Fruit fly (Drosophila melanogaster) whole organism, embryonic: ENCODE results near the gene mof.

ENCODE experiments used
- Adf1 ChIP-seq: fragments of 200-800 bp; sonication (Bioruptor generic); IDR thresholded peaks from 2 replicates; pipeline ENCODE4 v1.3.6; 2022; ENCODE audit warnings: missing biosample characterization, missing genetic modification characterization
- Bteb2 ChIP-seq: fragments of 200-800 bp; sonication (Bioruptor generic); optimal IDR thresholded peaks from 2 replicates; lab custom pipeline; 2016; ENCODE audit warnings: missing biosample characterization, missing genetic modification characterization
- CG10147 ChIP-seq: fragments of 200-800 bp; sonication (Bioruptor generic); optimal IDR thresholded peaks from 2 replicates; lab custom pipeline; 2019; ENCODE audit warnings: missing biosample characterization, mild to moderate bottlenecking, missing genetic modification characterization, moderate library complexity
- CG10321 ChIP-seq: fragments of 200-800 bp; sonication (Bioruptor generic); IDR thresholded peaks from 2 replicates; pipeline ENCODE4 v1.3.6; 2022; ENCODE audit warnings: missing biosample characterization, missing genetic modification characterization
- CG11093 ChIP-seq: fragments of 200-800 bp; sonication (Bioruptor generic); IDR thresholded peaks from 3 replicates; pipeline ENCODE4 v1.3.6; 2022; ENCODE audit warnings: missing biosample characterization, missing genetic modification characterization
- CG11398 ChIP-seq: fragments of 200-800 bp; sonication (Bioruptor generic); optimal IDR thresholded peaks from 2 replicates; lab custom pipeline; 2016; ENCODE audit warnings: missing biosample characterization, missing genetic modification characterization
- CG14050 ChIP-seq: fragments of 200-800 bp; sonication (Bioruptor generic); IDR thresholded peaks from 3 replicates; pipeline ENCODE4 v1.3.6; 2022; ENCODE audit warnings: missing biosample characterization, missing genetic modification characterization
- CG14710 ChIP-seq: fragments of 200-800 bp; sonication (Bioruptor generic); optimal IDR thresholded peaks from 3 replicates; lab custom pipeline; 2019; ENCODE audit warnings: missing biosample characterization, mild to moderate bottlenecking, missing genetic modification characterization, moderate library complexity
- CG1529 ChIP-seq: fragments of 200-800 bp; sonication (Bioruptor generic); optimal IDR thresholded peaks from 3 replicates; lab custom pipeline; 2018; ENCODE audit warnings: missing biosample characterization, missing genetic modification characterization
- CG15696 ChIP-seq: fragments of 200-800 bp; sonication (Bioruptor generic); optimal IDR thresholded peaks from 2 replicates; lab custom pipeline; 2019; ENCODE audit warnings: missing biosample characterization, mild to moderate bottlenecking, missing genetic modification characterization, moderate library complexity
- CG1603 ChIP-seq: fragments of 200-800 bp; sonication (Bioruptor generic); optimal IDR thresholded peaks from 2 replicates; lab custom pipeline; 2019; ENCODE audit warnings: missing biosample characterization, mild to moderate bottlenecking, missing genetic modification characterization, moderate library complexity
- CG17612 ChIP-seq: fragments of 200-800 bp; sonication (Bioruptor generic); IDR thresholded peaks from 2 replicates; pipeline ENCODE4 v1.3.6; 2022; ENCODE audit warnings: missing biosample characterization, missing genetic modification characterization
- CG2202 ChIP-seq: fragments of 200-800 bp; sonication (Bioruptor generic); optimal IDR thresholded peaks from 2 replicates; lab custom pipeline; 2018; ENCODE audit warnings: missing biosample characterization, mild to moderate bottlenecking, missing genetic modification characterization
- CG2678 ChIP-seq: fragments of 200-800 bp; sonication (Bioruptor generic); optimal IDR thresholded peaks from 3 replicates; lab custom pipeline; 2019; ENCODE audit warnings: missing biosample characterization, mild to moderate bottlenecking, missing genetic modification characterization, moderate library complexity
- CG2875 ChIP-seq: fragments of 200-800 bp; sonication (Bioruptor generic); optimal IDR thresholded peaks from 2 replicates; lab custom pipeline; 2017; ENCODE audit warnings: missing biosample characterization, mild to moderate bottlenecking, missing genetic modification characterization, missing genetic modification reagents
- CG3847 ChIP-seq: fragments of 200-800 bp; sonication (Bioruptor generic); IDR thresholded peaks from 2 replicates; pipeline ENCODE4 v1.3.6; 2022; ENCODE audit warnings: missing biosample characterization, missing genetic modification characterization
- CG4328 ChIP-seq: fragments of 200-800 bp; sonication (Bioruptor generic); optimal IDR thresholded peaks from 3 replicates; lab custom pipeline; 2017; ENCODE audit warnings: missing biosample characterization, missing genetic modification reagents, missing genetic modification characterization
- CG4424 ChIP-seq: fragments of 200-800 bp; sonication (Bioruptor generic); optimal IDR thresholded peaks from 3 replicates; lab custom pipeline; 2016; ENCODE audit warnings: missing biosample characterization, missing genetic modification characterization
- CG4820 ChIP-seq: fragments of 200-800 bp; sonication (Bioruptor generic); optimal IDR thresholded peaks from 3 replicates; lab custom pipeline; 2016; ENCODE audit warnings: missing biosample characterization, missing genetic modification characterization
- CG5953 ChIP-seq: fragments of 200-800 bp; sonication (Bioruptor generic); IDR thresholded peaks from 2 replicates; pipeline ENCODE4 v1.3.6; 2022; ENCODE audit warnings: missing biosample characterization, missing genetic modification characterization
- CG6254 ChIP-seq: fragments of 200-800 bp; sonication (Bioruptor generic); optimal IDR thresholded peaks from 3 replicates; lab custom pipeline; 2017; ENCODE audit warnings: mild to moderate bottlenecking, missing biosample characterization, missing genetic modification reagents, missing genetic modification characterization
- CG6654 ChIP-seq: fragments of 200-800 bp; sonication (Bioruptor generic); optimal IDR thresholded peaks from 2 replicates; lab custom pipeline; 2017; ENCODE audit warnings: missing biosample characterization, mild to moderate bottlenecking, missing genetic modification characterization
- CG8089 ChIP-seq: fragments of 200-800 bp; sonication (Bioruptor generic); optimal IDR thresholded peaks from 3 replicates; lab custom pipeline; 2016; ENCODE audit warnings: missing biosample characterization, missing genetic modification characterization
- CG9797 ChIP-seq: fragments of 200-800 bp; sonication (Bioruptor generic); optimal IDR thresholded peaks from 3 replicates; lab custom pipeline; 2018; ENCODE audit warnings: missing biosample characterization, mild to moderate bottlenecking, missing genetic modification characterization
- CG9876 ChIP-seq: fragments of 200-800 bp; sonication (Bioruptor generic); optimal IDR thresholded peaks from 2 replicates; lab custom pipeline; 2016; ENCODE audit warnings: missing biosample characterization, missing genetic modification characterization
- Deaf1 ChIP-seq: fragments of 200-800 bp; optimal IDR thresholded peaks from 3 replicates; lab custom pipeline; 2019; ENCODE audit warnings: missing biosample characterization, mild to moderate bottlenecking, missing genetic modification characterization, moderate library complexity
- E2f1 ChIP-seq: fragments of 200-800 bp; sonication (Bioruptor generic); IDR thresholded peaks from 2 replicates; pipeline ENCODE4 v1.3.6; 2022; ENCODE audit warnings: missing biosample characterization, missing genetic modification characterization
- H2.0 ChIP-seq: fragments of 200-800 bp; sonication (Bioruptor generic); IDR thresholded peaks from 2 replicates; pipeline ENCODE4 v1.3.6; 2022; ENCODE audit warnings: missing biosample characterization, missing genetic modification characterization
- NC2β ChIP-seq: fragments of 200-800 bp; sonication (Bioruptor generic); optimal IDR thresholded peaks from 2 replicates; lab custom pipeline; 2016; ENCODE audit warnings: missing biosample characterization, missing genetic modification characterization
- Neu2 ChIP-seq: fragments of 200-800 bp; sonication (Bioruptor generic); optimal IDR thresholded peaks from 3 replicates; lab custom pipeline; 2016; ENCODE audit warnings: missing biosample characterization, missing genetic modification characterization, borderline replicate concordance
- Sin3A ChIP-seq: fragments of >200 bp; optimal IDR thresholded peaks from 2 replicates; lab custom pipeline; 2018
- Six4 ChIP-seq: fragments of 200-800 bp; sonication (Bioruptor generic); optimal IDR thresholded peaks from 2 replicates; lab custom pipeline; 2016; ENCODE audit warnings: missing biosample characterization, missing genetic modification characterization
- Sry-δ ChIP-seq: fragments of 200-800 bp; sonication (Bioruptor generic); optimal IDR thresholded peaks from 2 replicates; lab custom pipeline; 2016; ENCODE audit warnings: missing biosample characterization, missing genetic modification characterization
- Ssrp ChIP-seq: fragments of 200-800 bp; sonication (Bioruptor generic); optimal IDR thresholded peaks from 2 replicates; lab custom pipeline; 2018; ENCODE audit warnings: missing biosample characterization, mild to moderate bottlenecking, missing genetic modification characterization, moderate library complexity
- ara ChIP-seq: fragments of 200-800 bp; sonication (Bioruptor generic); IDR thresholded peaks from 2 replicates; pipeline ENCODE4 v1.3.6; 2022; ENCODE audit warnings: missing biosample characterization, missing genetic modification characterization
- ase ChIP-seq: fragments of 200-800 bp; sonication (Bioruptor generic); IDR thresholded peaks from 3 replicates; pipeline ENCODE4 v1.3.6; 2022; ENCODE audit warnings: missing biosample characterization, missing genetic modification characterization
- ewg ChIP-seq: fragments of 200-800 bp; sonication (Bioruptor generic); optimal IDR thresholded peaks from 3 replicates; lab custom pipeline; 2017; ENCODE audit warnings: mild to moderate bottlenecking, missing biosample characterization, missing genetic modification reagents, missing genetic modification characterization
- fd64A ChIP-seq: fragments of 200-800 bp; sonication (Bioruptor generic); optimal IDR thresholded peaks from 3 replicates; lab custom pipeline; 2018; ENCODE audit warnings: missing biosample characterization, mild to moderate bottlenecking, missing genetic modification characterization
- grau ChIP-seq: fragments of 200-800 bp; optimal IDR thresholded peaks from 3 replicates; lab custom pipeline; 2019; ENCODE audit warnings: missing biosample characterization, mild to moderate bottlenecking, missing genetic modification characterization, moderate library complexity
- jumu ChIP-seq: fragments of 200-800 bp; sonication (Bioruptor generic); optimal IDR thresholded peaks from 3 replicates; lab custom pipeline; 2016; ENCODE audit warnings: missing biosample characterization, missing genetic modification characterization
- kah ChIP-seq: fragments of 200-800 bp; sonication (Bioruptor generic); optimal IDR thresholded peaks from 2 replicates; lab custom pipeline; 2018; ENCODE audit warnings: missing biosample characterization, mild to moderate bottlenecking, missing genetic modification characterization
- lilli ChIP-seq: fragments of 200-800 bp; sonication (Bioruptor generic); optimal IDR thresholded peaks from 3 replicates; lab custom pipeline; 2016; ENCODE audit warnings: missing biosample characterization, missing genetic modification characterization
- lmd ChIP-seq: fragments of 200-800 bp; sonication (Bioruptor generic); IDR thresholded peaks from 2 replicates; pipeline ENCODE4 v1.3.6; 2022; ENCODE audit warnings: missing biosample characterization, missing genetic modification characterization
- nmo ChIP-seq: fragments of 200-800 bp; sonication (Bioruptor generic); optimal IDR thresholded peaks from 2 replicates; lab custom pipeline; 2018; ENCODE audit warnings: missing biosample characterization, mild to moderate bottlenecking, missing genetic modification characterization, moderate library complexity
- peb ChIP-seq: fragments of 200-800 bp; sonication (Bioruptor generic); IDR thresholded peaks from 2 replicates; pipeline ENCODE4 v1.3.6; 2022; ENCODE audit warnings: missing biosample characterization, missing genetic modification characterization
- pita ChIP-seq: fragments of 200-800 bp; sonication (Bioruptor generic); optimal IDR thresholded peaks from 2 replicates; lab custom pipeline; 2017; ENCODE audit warnings: missing biosample characterization, mild to moderate bottlenecking, missing genetic modification characterization
- row ChIP-seq: fragments of 200-800 bp; sonication (Bioruptor generic); IDR thresholded peaks from 3 replicates; pipeline ENCODE4 v1.3.6; 2022; ENCODE audit warnings: missing biosample characterization, missing genetic modification characterization
- slou ChIP-seq: fragments of 200-800 bp; sonication (Bioruptor generic); optimal IDR thresholded peaks from 3 replicates; lab custom pipeline; 2016; ENCODE audit warnings: missing biosample characterization, missing genetic modification characterization
- sqz ChIP-seq: fragments of 200-800 bp; sonication (Bioruptor generic); optimal IDR thresholded peaks from 3 replicates; lab custom pipeline; 2018; ENCODE audit warnings: missing biosample characterization, mild to moderate bottlenecking, missing genetic modification characterization
- tio ChIP-seq: fragments of 200-800 bp; sonication (Bioruptor generic); optimal IDR thresholded peaks from 2 replicates; lab custom pipeline; 2017; ENCODE audit warnings: missing biosample characterization, missing genetic modification characterization, inconsistent platforms
- vnd ChIP-seq: fragments of 200-800 bp; sonication (Bioruptor generic); IDR thresholded peaks from 3 replicates; pipeline ENCODE4 v1.3.6; 2022; ENCODE audit warnings: missing biosample characterization, missing genetic modification characterization; ENCODE audit not compliant: partially characterized antibody
- vvl ChIP-seq: fragments of 200-800 bp; sonication (Bioruptor generic); IDR thresholded peaks from 2 replicates; pipeline ENCODE4 v1.3.6; 2022; ENCODE audit warnings: missing biosample characterization, missing genetic modification characterization

The mof gene

dm6 chrX:5923124-5923523 is 46.5 kb upstream of the mof start (continued):
- no peak for TF ChIP-seq NC2β (GFP tag; lab: Kevin White, UChicago)
- TF ChIP-seq CG14050 (GFP tag; lab: Robert Waterston, UW), result no peak; the same call in 2 of the 3 replicates
- no peak for TF ChIP-seq CG8089 (GFP tag; lab: Kevin White, UChicago)
- peak; percentile 44 for TF ChIP-seq lmd
- TF ChIP-seq CG3847 (GFP tag; lab: Robert Waterston, UW), result no peak
- TF ChIP-seq ara, result no peak
- no peak for TF ChIP-seq CG2202 (tag; lab: Kevin White, UChicago)
- no peak for TF ChIP-seq peb (GFP tag; lab: Robert Waterston, UW)
- TF ChIP-seq sqz (GFP tag; lab: Kevin White, UChicago), result no peak
- TF ChIP-seq CG14710, result no peak
- TF ChIP-seq Deaf1 (tag; lab: Kevin White, UChicago), result no peak
- no peak for TF ChIP-seq ewg (GFP tag; lab: Kevin White, UChicago)
- TF ChIP-seq Sin3A, result no peak
- TF ChIP-seq pita, result no peak
- TF ChIP-seq CG1529 (GFP tag; lab: Kevin White, UChicago), result no peak
- no peak for TF ChIP-seq Six4 (GFP tag; lab: Kevin White, UChicago)
- peak; percentile 48 for TF ChIP-seq CG1603 (tag; lab: Kevin White, UChicago)
- no peak for TF ChIP-seq CG4820 (GFP tag; lab: Kevin White, UChicago)
- 0 out of 2 replicates have a peak, but pooled peaks have one; percentile 9 for TF ChIP-seq E2f1 (GFP tag; lab: Robert Waterston, UW)
- TF ChIP-seq grau (tag; lab: Kevin White, UChicago), result peak; percentile 9
- TF ChIP-seq jumu, result peak; percentile 10
- peak; percentile 42 for TF ChIP-seq lilli
- 0 out of 3 replicates have a peak, but pooled peaks have one; percentile 30 for TF ChIP-seq vnd (GFP tag; lab: Robert Waterston, UW)
- TF ChIP-seq CG6654, result no peak
- 0 out of 3 replicates have a peak, but pooled peaks have one; percentile 5 for TF ChIP-seq ase (GFP tag; lab: Robert Waterston, UW)
- peak; percentile 61; the same call in 2 of the 3 replicates for TF ChIP-seq row (GFP tag; lab: Robert Waterston, UW)
- TF ChIP-seq Bteb2 (GFP tag; lab: Kevin White, UChicago), result no peak
- TF ChIP-seq CG10321, result no peak
- no peak for TF ChIP-seq Neu2
- TF ChIP-seq CG9876 (GFP tag; lab: Kevin White, UChicago), result no peak
- no peak for TF ChIP-seq CG5953 (GFP tag; lab: Robert Waterston, UW)
- TF ChIP-seq CG4424 (GFP tag; lab: Kevin White, UChicago), result peak; percentile 17
- no peak for TF ChIP-seq CG10147
- no peak for TF ChIP-seq fd64A
- no peak for TF ChIP-seq Sry-δ (GFP tag; lab: Kevin White, UChicago)
- peak; percentile 12 for TF ChIP-seq Ssrp
- peak; percentile 7 for TF ChIP-seq nmo (GFP tag; lab: Kevin White, UChicago)
- no peak for TF ChIP-seq Adf1
- TF ChIP-seq CG11398, result no peak
- TF ChIP-seq CG9797 (GFP tag; lab: Kevin White, UChicago), result no peak
- no peak for TF ChIP-seq slou (GFP tag; lab: Kevin White, UChicago)
- TF ChIP-seq CG11093 (GFP tag; lab: Robert Waterston, UW), result no peak
- TF ChIP-seq CG15696 (tag; lab: Kevin White, UChicago), result no peak
- no peak for TF ChIP-seq tio (GFP tag; lab: Kevin White, UChicago)
- TF ChIP-seq CG4328 (GFP tag; lab: Kevin White, UChicago), result no peak
- TF ChIP-seq vvl, result peak; percentile 59
- TF ChIP-seq kah, result no peak
- TF ChIP-seq CG6254, result no peak
- TF ChIP-seq CG2875 (GFP tag; lab: Kevin White, UChicago), result no peak
- TF ChIP-seq H2.0 (GFP tag; lab: Robert Waterston, UW), result no peak
- no peak for TF ChIP-seq CG17612
- TF ChIP-seq CG2678 (tag; lab: Kevin White, UChicago), result peak; percentile 20
